Fruit fly (Drosophila melanogaster): ENCODE results near the gene CG3588.
A peak's percentile ranks its signal among the peaks of the same experiment; 100 is the strongest.

The CG3588 gene

DNA sequence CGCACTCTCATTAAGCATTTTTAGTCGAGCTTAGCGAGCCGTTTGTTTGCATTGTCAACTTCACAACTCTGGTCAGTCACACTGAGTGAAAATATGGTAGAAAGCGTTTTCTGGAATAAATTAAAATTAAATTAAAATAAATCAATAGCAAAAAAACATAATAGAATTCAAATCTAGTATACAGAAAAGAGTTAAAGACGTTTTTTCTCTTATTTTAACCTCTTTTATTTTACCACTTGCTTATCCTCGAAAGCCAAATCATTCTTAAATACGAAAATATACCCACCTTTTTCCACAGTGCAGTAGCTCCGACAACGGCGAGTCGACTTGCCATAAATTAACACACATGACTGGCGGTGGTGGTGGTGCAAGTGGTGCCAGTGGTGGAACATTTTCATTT is 32.1 kb downstream of the CG3588 start:
- no peak for TF ChIP-seq CG3995 (GFP tag; optimal IDR thresholded peaks at IDR 0.05)
- TF ChIP-seq chif (GFP tag; optimal IDR thresholded peaks at IDR 0.05): no peak
- peak; percentile 37 for TF ChIP-seq CG12391 (tag; optimal IDR thresholded peaks at IDR 0.05)
- peak; percentile 68 for TF ChIP-seq CG31441 (GFP tag; IDR thresholded peaks at IDR 0.05)
- peak; percentile 68 for TF ChIP-seq gem (tag; optimal IDR thresholded peaks at IDR 0.05)
- TF ChIP-seq CG6689 (GFP tag; IDR thresholded peaks at IDR 0.05): 0 out of 2 replicates have a peak, but pooled peaks have one; percentile 22
- peak; percentile 41; the same call in 1 of the 2 replicates for TF ChIP-seq Ptx1 (GFP tag; IDR thresholded peaks at IDR 0.05)
- TF ChIP-seq CG17361 (GFP tag; IDR thresholded peaks at IDR 0.05): 0 out of 3 replicates have a peak, but pooled peaks have one; percentile 32
- TF ChIP-seq CG1529 (GFP tag; optimal IDR thresholded peaks at IDR 0.05): no peak
- TF ChIP-seq vvl (GFP tag; IDR thresholded peaks at IDR 0.05): 0 out of 2 replicates have a peak, but pooled peaks have one; percentile 18
- peak; percentile 21 for TF ChIP-seq nerfin-1 (tag; optimal IDR thresholded peaks at IDR 0.05)
- TF ChIP-seq phol (tag; optimal IDR thresholded peaks at IDR 0.05): peak; percentile 43
- no peak for TF ChIP-seq ase (GFP tag; IDR thresholded peaks at IDR 0.05)
- peak; percentile 49 for TF ChIP-seq sens (GFP tag)
- TF ChIP-seq CG33213 (GFP tag; optimal IDR thresholded peaks at IDR 0.05): no peak
- TF ChIP-seq CG2678 (tag; optimal IDR thresholded peaks at IDR 0.05): peak; percentile 59
- TF ChIP-seq grau (tag; optimal IDR thresholded peaks at IDR 0.05): peak; percentile 52
- no peak for TF ChIP-seq seq (GFP tag; IDR thresholded peaks at IDR 0.05)
- no peak for TF ChIP-seq gcm2 (GFP tag; optimal IDR thresholded peaks at IDR 0.05)
- TF ChIP-seq CoRest (tag; optimal IDR thresholded peaks at IDR 0.05): peak; percentile 19
- TF ChIP-seq Side (GFP tag; optimal IDR thresholded peaks at IDR 0.05): no peak
- TF ChIP-seq CG5953 (GFP tag; IDR thresholded peaks at IDR 0.05): no peak
- no peak for TF ChIP-seq CG10366 (GFP tag; IDR thresholded peaks at IDR 0.05)
- no peak for TF ChIP-seq B-H2 (GFP tag; optimal IDR thresholded peaks at IDR 0.05)
- no peak for TF ChIP-seq vnd (GFP tag; IDR thresholded peaks at IDR 0.05; ENCODE audit: partially characterized antibody)
- peak; percentile 22 for TF ChIP-seq gsb-n (tag; optimal IDR thresholded peaks at IDR 0.05)
- TF ChIP-seq dysf (GFP tag; IDR thresholded peaks at IDR 0.05): peak; percentile 54; the same call in 2 of the 3 replicates
- peak; percentile 9 for TF ChIP-seq Ssrp (tag; optimal IDR thresholded peaks at IDR 0.05)
- TF ChIP-seq CG8281 (tag; optimal IDR thresholded peaks at IDR 0.05): peak; percentile 4
- peak; percentile 29 for TF ChIP-seq CG8388 (GFP tag; optimal IDR thresholded peaks at IDR 0.05)
- TF ChIP-seq CG1233 (GFP tag; optimal IDR thresholded peaks at IDR 0.05): no peak
- peak; percentile 30 for TF ChIP-seq CG14710 (tag; optimal IDR thresholded peaks at IDR 0.05)
- TF ChIP-seq CG10267 (tag; optimal IDR thresholded peaks at IDR 0.05): peak; percentile 26
- TF ChIP-seq Fer3 (tag; optimal IDR thresholded peaks at IDR 0.05): peak; percentile 26
- no peak for TF ChIP-seq Stat92E (GFP tag; optimal IDR thresholded peaks at IDR 0.05)
- peak; percentile 45 for TF ChIP-seq lab (GFP tag; optimal IDR thresholded peaks at IDR 0.05)
- TF ChIP-seq pho (GFP tag; optimal IDR thresholded peaks at IDR 0.05): no peak
- no peak for TF ChIP-seq pum (GFP tag; optimal IDR thresholded peaks at IDR 0.05)
- TF ChIP-seq CG11695 (GFP tag; IDR thresholded peaks at IDR 0.05): no peak
- TF ChIP-seq org-1 (GFP tag; optimal IDR thresholded peaks at IDR 0.05): peak; percentile 15
- TF ChIP-seq ab (GFP tag; optimal IDR thresholded peaks at IDR 0.05): no peak
- peak; percentile 10 for TF ChIP-seq CG30403 (GFP tag; optimal IDR thresholded peaks at IDR 0.05)
- no peak for TF ChIP-seq tna (GFP tag; IDR thresholded peaks at IDR 0.05; ENCODE audit: partially characterized antibody)
- no peak for TF ChIP-seq da (GFP tag; optimal IDR thresholded peaks at IDR 0.05)
- TF ChIP-seq CG17186 (GFP tag; optimal IDR thresholded peaks at IDR 0.05): no peak
- TF ChIP-seq Blimp-1 (GFP tag; optimal IDR thresholded peaks at IDR 0.05): peak; percentile 50
- TF ChIP-seq CG17568 (GFP tag; optimal IDR thresholded peaks at IDR 0.05): no peak
- TF ChIP-seq E2f2 (GFP tag; IDR thresholded peaks at IDR 0.05): peak; percentile 13; the same call in 1 of the 2 replicates
- TF ChIP-seq corto (GFP tag; optimal IDR thresholded peaks at IDR 0.05): no peak
- peak; percentile 26 for TF ChIP-seq CG6813 (GFP tag; optimal IDR thresholded peaks at IDR 0.05)
